Fruit fly (Drosophila melanogaster) whole organism, prepupa: ENCODE measurements around the gene CG11581.

ENCODE experiments used
- Ets96B ChIP-seq: fragments of 200-800 bp; optimal IDR thresholded peaks from 2 replicates; lab custom pipeline; 2019; ENCODE audit warnings: missing biosample characterization, mild to moderate bottlenecking, missing genetic modification characterization, moderate library complexity
- OdsH ChIP-seq: fragments of 200-800 bp; sonication (Bioruptor generic); optimal IDR thresholded peaks from 3 replicates; lab custom pipeline; 2016; ENCODE audit warnings: missing biosample characterization, missing genetic modification characterization
- dsx ChIP-seq: fragments of 200-800 bp; optimal IDR thresholded peaks from 3 replicates; lab custom pipeline; 2019; ENCODE audit warnings: missing biosample characterization, mild to moderate bottlenecking, missing genetic modification characterization, moderate library complexity; ENCODE audit not compliant: poor library complexity, severe bottlenecking
- esn ChIP-seq: fragments of 200-800 bp; sonication (Bioruptor generic); optimal IDR thresholded peaks from 2 replicates; lab custom pipeline; 2016; ENCODE audit warnings: missing biosample characterization, mild to moderate bottlenecking, missing genetic modification characterization, moderate library complexity
- fd85E ChIP-seq: fragments of 200-800 bp; sonication (Bioruptor generic); optimal IDR thresholded peaks from 3 replicates; lab custom pipeline; 2016; ENCODE audit warnings: missing biosample characterization, missing genetic modification characterization
- ss ChIP-seq, 2 experiments: fragments of 200-800 bp; sonication (Bioruptor generic); optimal IDR thresholded peaks; 2 replicates in 1 of 2; 3 replicates in 1 of 2; lab custom pipeline; 2017 to 2018; ENCODE audit warnings: mild to moderate bottlenecking in 2 of 2, missing biosample characterization in 2 of 2, missing genetic modification characterization in 2 of 2, moderate library complexity in 1 of 2

- TF ChIP-seq dsx (no peak), ss (GFP tag; optimal IDR thresholded peaks at IDR 0.05; lab: Kevin White, UChicago) (no peak), Ets96B (tag; lab: Kevin White, UChicago) (no peak), fd85E (GFP tag; lab: Kevin White, UChicago) (no peak), esn (GFP tag; lab: Kevin White, UChicago) (no peak), OdsH (GFP tag; lab: Kevin White, UChicago) (no peak)
Observed at dm6 chrX:14221182-14221581, 44.5 kb downstream of the CG11581 start.
